Worm (Caenorhabditis elegans): ENCODE results near the gene K12H4.3.

DNA sequence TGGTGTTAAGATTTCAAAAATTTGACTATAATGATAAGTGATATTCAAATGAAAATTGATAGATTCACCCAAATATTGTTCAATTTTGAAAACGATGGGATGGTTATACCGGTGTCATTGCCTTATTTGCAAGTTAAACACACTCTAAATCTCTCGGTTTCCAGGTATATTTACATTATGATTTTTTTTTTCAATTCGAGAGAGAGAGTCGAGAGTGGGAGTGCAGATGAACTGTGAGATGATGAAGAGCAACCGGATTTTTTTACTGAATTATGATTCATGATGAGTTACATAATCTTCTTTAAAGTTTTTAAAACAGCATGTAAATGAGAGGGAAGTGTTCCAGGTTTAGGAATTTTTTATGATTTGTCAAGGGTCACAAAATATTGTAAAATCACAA lies 12.3 kb upstream of the K12H4.3 start, which contains the start of gene F44B9.10:
- TF ChIP-seq ets-7 (tag; optimal IDR thresholded peaks at IDR 0.05), result no peak
- no peak for TF ChIP-seq flt-1 (GFP tag; IDR thresholded peaks at IDR 0.05)

All from whole organism, early embryonic.